Worm (Caenorhabditis elegans) whole organism, young adult: Measurements from ENCODE around the gene str-28.

ENCODE experiments used
- F33H1.4 ChIP-seq: fragments of 200-800 bp; sonication (Bioruptor generic); IDR thresholded peaks from 2 replicates; pipeline ENCODE4 v1.3.6; 2022; ENCODE audit warnings: missing genetic modification reagents, missing genetic modification characterization, missing compliant biosample characterization
- F49E8.2 ChIP-seq: sonication (generic microtip); optimal IDR thresholded peaks from 3 replicates; lab custom pipeline; 2017; ENCODE audit warnings: missing genetic modification characterization, mild to moderate bottlenecking, missing compliant biosample characterization, antibody characterized with exemption, moderate library complexity; ENCODE audit not compliant: insufficient read depth
- Y53F4B.3 ChIP-seq: fragments of 200-800 bp; sonication (Bioruptor generic); IDR thresholded peaks from 2 replicates; pipeline ENCODE4 v1.3.6; 2022; ENCODE audit warnings: missing genetic modification reagents, missing genetic modification characterization, missing compliant biosample characterization
- Y56A3A.18 ChIP-seq: fragments of 200-800 bp; sonication (Bioruptor generic); IDR thresholded peaks from 2 replicates; pipeline ENCODE4 v1.3.6; 2022; ENCODE audit warnings: missing genetic modification reagents, missing genetic modification characterization, missing compliant biosample characterization
- aptf-3 ChIP-seq: fragments of 200-800 bp; sonication (Bioruptor generic); IDR thresholded peaks from 2 replicates; pipeline ENCODE4 v1.3.6; 2022; ENCODE audit warnings: missing genetic modification characterization, missing compliant biosample characterization
- cebp-1 ChIP-seq, 2 experiments: fragments of 200-800 bp in 1 of 2; sonication (Bioruptor generic) in 1 of 2; sonication (generic microtip) in 1 of 2; IDR thresholded peaks in 1 of 2; optimal IDR thresholded peaks in 1 of 2; 2 replicates each; pipeline versions ENCODE4 v1.3.6 to Lab custom; 2017 to 2022; ENCODE audit warnings: missing compliant biosample characterization in 2 of 2, missing genetic modification characterization in 2 of 2, mild to moderate bottlenecking in 1 of 2, missing genetic modification reagents in 1 of 2, moderate library complexity in 1 of 2
- gei-17 ChIP-seq: fragments of 200-800 bp; sonication (Bioruptor generic); optimal IDR thresholded peaks from 2 replicates; lab custom pipeline; 2018; ENCODE audit warnings: mild to moderate bottlenecking, missing genetic modification characterization, missing compliant biosample characterization
- lin-35 ChIP-seq, 3 experiments: fragments of 150-350 bp in 2 of 3; sonication (generic microtip) in 1 of 3; optimal IDR thresholded peaks; 2 replicates each; lab custom pipeline; 2014 to 2018; ENCODE audit warnings: missing biosample characterization in 3 of 3, missing genetic modification characterization in 3 of 3, missing genetic modification reagents in 3 of 3

- TF ChIP-seq F49E8.2 = no peak
- TF ChIP-seq Y56A3A.18 (GFP tag; lab: Robert Waterston, UW) = no peak
- TF ChIP-seq cebp-1 (GFP tag; IDR thresholded peaks at IDR 0.05; lab: Robert Waterston, UW) = no peak
- no peak for TF ChIP-seq cebp-1 (tag; optimal IDR thresholded peaks at IDR 0.05; lab: Kevin White, UChicago)
- TF ChIP-seq aptf-3 = no peak
- TF ChIP-seq lin-35 (GFP tag; optimal IDR thresholded peaks at IDR 0.05; lab: Kevin White, UChicago) = no peak
- no peak for TF ChIP-seq gei-17 (GFP tag; lab: Kevin White, UChicago)
- no peak for TF ChIP-seq F33H1.4 (GFP tag; lab: Robert Waterston, UW)
- TF ChIP-seq Y53F4B.3 = no peak
These were observed 8.0 kb downstream of the str-28 start, which contains the start of gene srh-89 for ce11 chrV:7464696-7465095.
